Worm (Caenorhabditis elegans) whole organism, midembryonic: ENCODE data around the gene nep-4.

Experiments used
- klf-2 ChIP-seq: fragments of 200-800 bp; sonication (Bioruptor generic); conservative IDR thresholded peaks from 2 replicates; pipeline ENCODE4 v1.3.6; 2022; ENCODE audit warnings: missing genetic modification reagents, missing genetic modification characterization, missing compliant biosample characterization
- tab-1 ChIP-seq: fragments of 200-800 bp; sonication (Bioruptor generic); IDR thresholded peaks from 2 replicates; pipeline ENCODE4 v1.3.6; 2022; ENCODE audit warnings: missing genetic modification characterization, missing compliant biosample characterization
- ztf-23 ChIP-seq: fragments of 200-800 bp; sonication (Bioruptor generic); IDR thresholded peaks from 2 replicates; pipeline ENCODE4 v1.3.6; 2022; ENCODE audit warnings: missing genetic modification reagents, missing genetic modification characterization, missing compliant biosample characterization

ce11 chrX:6901078-6901477 lies 37.9 kb upstream of the nep-4 start, which contains the start of gene pes-23:
- TF ChIP-seq tab-1, result no peak
- no peak for TF ChIP-seq klf-2
- TF ChIP-seq ztf-23, result no peak
